Fruit fly (Drosophila melanogaster): ENCODE measurements around the gene mop.
A peak's percentile ranks its signal among the peaks of the same experiment; 100 is the strongest.

mop gene

DNA sequence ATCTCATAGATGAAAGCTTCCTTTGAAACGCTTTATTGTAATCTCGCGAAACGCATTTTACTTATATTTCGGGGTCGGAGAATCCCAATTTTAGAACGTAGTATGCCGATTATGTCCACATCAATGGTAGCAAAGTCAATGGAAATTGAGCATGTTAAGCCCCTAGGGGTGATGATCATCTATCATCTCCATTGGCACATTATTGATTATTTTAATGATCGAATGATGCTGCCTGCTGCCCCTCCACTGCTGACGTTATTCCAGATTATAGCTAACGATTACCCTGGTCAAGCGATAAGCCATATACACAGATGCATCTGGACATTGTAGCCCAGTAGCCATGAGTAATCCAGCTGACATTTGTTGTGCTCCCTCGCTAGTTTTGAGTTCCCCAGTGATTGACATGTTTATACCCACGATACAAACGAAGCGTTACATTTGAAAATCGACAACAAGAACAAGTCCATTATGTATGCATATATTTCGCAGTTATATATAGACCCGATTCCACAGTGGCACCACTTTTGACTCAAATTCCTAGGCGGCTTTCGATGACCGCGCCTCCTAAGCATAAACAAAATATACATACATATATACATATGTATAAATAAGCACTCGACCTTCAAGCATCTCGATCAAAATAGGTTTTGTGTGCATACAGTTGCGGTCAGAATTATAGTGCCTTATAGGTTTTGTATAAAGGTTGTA lies 8.5 kb upstream of the mop start:
- TF ChIP-seq CG17801 (GFP tag; optimal IDR thresholded peaks at IDR 0.05; ENCODE audit: partially characterized antibody) = no peak

DNA sequence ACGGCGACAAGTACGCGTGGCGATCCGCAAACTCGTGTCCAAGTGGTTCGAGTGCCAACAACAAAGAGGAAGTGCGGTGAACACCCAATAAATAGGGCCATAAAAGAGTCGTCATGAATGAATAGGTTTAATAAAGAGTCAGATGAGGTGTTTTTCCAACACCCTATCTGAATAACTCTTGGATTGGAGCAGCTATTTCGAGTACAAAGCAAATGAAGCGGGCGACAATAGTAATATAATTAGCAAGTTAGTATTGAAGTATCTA lies 7.4 kb upstream of the mop start:
- no peak for TF ChIP-seq CG17801 (GFP tag; optimal IDR thresholded peaks at IDR 0.05; ENCODE audit: partially characterized antibody)

DNA sequence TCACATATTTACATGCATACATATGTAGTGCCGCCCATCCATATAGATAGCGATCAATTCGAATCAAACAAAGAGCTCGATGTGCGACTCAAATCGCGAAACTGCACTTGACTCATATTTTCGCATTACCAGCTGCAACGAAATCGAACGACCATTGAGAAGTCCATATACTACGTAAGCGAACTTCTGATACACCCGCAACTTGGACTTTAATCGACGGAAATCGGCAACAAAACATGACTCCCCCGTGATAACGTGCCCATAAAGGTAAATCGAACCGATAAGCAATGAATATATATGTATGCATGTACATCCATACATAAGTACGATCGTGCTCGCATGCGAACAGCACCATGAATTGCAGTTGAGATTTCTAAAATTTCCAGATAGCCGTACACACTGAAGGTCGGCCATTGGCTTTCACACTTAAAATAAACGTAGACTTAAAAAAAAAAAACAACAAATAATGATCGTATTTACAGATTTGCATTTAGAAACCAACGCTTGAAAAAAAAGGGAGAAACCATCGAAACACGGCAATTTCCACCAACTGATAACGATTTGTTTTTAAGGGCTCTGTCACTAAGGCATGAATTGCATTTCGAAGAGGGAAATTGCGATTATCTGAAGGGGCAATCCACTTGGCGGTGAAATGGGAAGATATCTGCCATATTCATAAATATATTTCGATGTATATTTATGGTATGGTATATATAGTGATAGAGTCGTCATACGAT lies 6.9 kb upstream of the mop start:
- peak; percentile 32 for TF ChIP-seq CG17801 (GFP tag; optimal IDR thresholded peaks at IDR 0.05; ENCODE audit: partially characterized antibody)

DNA sequence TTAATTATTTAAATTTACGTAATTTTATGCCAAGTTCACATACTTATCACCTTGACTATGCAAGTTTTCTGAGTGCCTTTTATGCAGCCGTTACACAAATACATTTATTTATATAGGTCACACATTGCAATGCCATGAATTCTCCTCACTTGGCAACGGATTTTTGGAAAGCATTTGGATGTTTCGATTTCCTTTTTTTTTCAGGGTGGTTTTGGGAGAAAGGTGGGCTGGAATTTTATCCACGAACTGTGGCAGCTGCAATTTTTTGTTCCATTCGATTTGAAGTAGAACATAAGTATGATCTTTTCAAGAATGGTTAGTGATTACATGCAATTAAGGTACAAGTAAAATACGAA lies 5.9 kb upstream of the mop start:
- no peak for TF ChIP-seq CG17801 (GFP tag; optimal IDR thresholded peaks at IDR 0.05; ENCODE audit: partially characterized antibody)

DNA sequence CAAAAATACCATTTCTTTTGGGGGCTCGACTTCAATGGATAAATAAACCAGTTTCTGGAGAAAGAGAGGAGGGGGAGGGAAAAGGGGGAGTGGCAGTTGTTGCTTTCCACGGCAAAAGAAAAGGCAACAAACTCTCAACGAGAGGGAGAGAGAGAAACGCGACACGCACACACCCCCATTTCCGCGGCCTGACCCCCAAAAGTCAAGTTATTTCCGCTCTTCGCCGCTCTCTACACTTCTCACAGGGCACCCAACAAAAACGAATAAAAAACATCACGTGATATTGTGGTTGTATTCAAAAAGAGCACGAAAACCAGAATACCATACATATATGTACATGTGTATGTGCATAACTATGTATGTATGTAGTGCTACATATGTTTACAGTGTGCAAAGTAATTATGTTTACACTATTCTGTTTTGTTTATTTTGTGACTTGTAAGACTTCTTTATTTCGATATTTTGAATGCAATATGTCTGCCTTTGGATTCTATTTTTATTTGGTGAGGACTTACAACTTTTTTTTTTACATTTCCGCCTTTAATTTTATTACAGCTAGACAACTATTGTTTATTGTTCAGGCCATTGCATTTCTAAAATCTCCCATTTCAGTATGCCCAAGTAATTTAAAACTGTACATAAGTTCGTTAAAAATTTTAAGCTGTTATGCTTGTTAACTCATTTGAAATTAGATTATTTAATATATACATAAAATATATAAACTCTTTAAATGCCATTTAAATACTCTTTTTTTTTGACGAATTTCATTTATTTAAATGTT lies 5.3 kb upstream of the mop start:
- TF ChIP-seq CG17801 (GFP tag; optimal IDR thresholded peaks at IDR 0.05; ENCODE audit: partially characterized antibody) = peak; percentile 81

DNA sequence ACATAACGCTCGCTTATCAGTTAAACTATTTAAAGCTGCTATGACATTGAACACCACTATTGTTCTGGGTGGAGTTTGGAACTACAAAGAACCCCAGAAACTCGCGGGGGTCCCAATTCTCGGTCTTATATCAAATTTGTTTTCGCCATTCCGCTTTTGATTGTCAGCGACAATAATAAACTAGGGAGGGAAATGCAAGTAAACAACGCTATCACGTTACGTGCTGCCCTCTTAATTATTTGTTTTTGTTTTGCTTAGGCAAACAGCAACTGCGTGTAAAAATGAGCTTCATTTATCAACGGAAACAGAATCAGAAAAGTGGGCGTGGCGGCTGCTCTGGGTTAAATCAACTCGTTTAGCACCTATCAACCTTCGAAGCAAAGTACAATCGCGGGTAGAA lies 4.3 kb upstream of the mop start:
- TF ChIP-seq CG17801 (GFP tag; optimal IDR thresholded peaks at IDR 0.05; ENCODE audit: partially characterized antibody) = peak; percentile 61

DNA sequence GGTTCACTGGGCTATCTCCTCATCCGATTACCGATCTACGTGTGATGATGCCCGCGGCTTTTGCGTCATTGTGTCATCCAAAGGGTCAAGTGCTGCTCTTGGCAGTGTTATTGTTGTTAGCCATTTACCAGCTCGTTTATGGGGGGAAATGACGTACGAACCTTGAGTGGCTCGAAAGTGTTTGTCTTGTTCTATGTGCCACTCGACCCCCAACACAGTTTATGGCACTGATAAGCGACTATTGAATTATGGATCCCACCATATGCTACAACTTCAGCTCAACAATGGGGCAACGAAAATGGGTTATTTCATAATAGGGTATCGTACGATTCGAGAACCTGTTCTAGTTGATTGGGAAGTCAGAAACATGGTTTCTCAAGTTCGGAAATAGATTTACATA lies 3.4 kb upstream of the mop start:
- TF ChIP-seq CG17801 (GFP tag; optimal IDR thresholded peaks at IDR 0.05; ENCODE audit: partially characterized antibody) = no peak

DNA sequence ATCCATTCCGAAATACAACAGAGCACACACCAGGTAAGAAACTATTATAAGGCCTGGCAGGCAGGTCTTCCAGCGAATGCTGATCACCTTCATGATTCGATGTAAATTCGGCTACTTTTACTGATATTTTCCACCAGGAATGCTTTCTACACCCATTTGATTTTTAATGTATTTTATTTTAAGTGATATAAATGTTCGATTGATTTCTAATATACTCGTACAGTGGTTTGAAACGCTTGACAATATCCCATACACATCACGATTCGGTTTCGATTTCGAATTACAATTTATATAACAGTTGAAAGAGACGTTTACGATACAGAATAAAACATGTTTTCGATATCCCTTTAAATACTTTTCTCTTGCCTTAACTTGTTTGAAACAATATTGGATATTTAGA lies 6.7 kb downstream of the mop start, which contains the start of gene Mgat4b:
Gene Mgat4b, minus strand, starts transcription at position 101 of the 400 bp plus-strand sequence.
- no peak for TF ChIP-seq CG17801 (GFP tag; optimal IDR thresholded peaks at IDR 0.05; ENCODE audit: partially characterized antibody)

DNA sequence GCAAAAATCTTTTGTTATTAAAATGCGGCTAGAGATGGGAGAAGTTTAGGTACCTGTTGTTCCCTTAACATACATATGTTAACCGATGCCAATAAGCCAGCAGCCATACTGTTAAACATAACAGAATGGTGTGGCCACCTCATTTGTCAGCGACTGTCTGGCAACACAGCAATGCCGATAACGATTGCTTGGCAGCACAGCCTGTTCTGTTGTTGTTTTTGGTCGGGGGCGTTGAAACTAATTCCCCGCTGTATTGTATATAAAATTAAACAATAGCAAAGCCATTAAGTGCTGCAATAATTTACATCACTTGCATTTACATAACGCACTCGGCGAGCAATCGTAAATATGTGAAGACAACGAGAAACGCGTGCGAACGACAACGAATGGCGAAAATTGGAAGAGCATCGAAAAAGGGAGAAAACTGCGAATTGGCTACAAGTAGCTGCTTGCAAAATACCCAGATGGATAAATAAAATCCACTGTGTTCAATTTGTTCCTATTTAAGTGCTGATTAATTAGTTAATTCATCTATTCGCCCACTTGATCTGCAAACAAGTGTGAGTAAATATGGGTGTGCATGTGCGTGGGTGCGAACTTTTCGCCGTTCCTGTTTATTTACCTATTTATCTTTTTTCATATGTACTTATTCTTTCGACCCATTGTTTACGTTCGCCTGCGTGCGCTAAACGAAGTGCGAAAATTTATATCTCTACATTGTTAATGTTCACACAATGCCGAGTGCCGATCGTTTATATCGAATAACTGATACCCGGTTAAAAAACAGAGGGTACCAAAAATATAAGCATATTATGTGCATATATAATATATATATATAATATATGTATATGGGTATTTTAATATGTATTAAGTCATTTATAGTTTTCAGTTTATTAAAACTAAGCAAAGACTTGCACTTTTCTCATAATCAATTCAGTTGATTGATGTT lies 13.8 kb downstream of the mop start, which contains the start of the genes Tsen34 and Mgat4a:
Gene Tsen34, minus strand, starts transcription at position 8 of the 949 bp plus-strand sequence.
Gene Mgat4a, plus strand, starts transcription at position 192 of the 949 bp plus-strand sequence.
- TF ChIP-seq CG17801 (GFP tag; optimal IDR thresholded peaks at IDR 0.05; ENCODE audit: partially characterized antibody) = peak; percentile 46

DNA sequence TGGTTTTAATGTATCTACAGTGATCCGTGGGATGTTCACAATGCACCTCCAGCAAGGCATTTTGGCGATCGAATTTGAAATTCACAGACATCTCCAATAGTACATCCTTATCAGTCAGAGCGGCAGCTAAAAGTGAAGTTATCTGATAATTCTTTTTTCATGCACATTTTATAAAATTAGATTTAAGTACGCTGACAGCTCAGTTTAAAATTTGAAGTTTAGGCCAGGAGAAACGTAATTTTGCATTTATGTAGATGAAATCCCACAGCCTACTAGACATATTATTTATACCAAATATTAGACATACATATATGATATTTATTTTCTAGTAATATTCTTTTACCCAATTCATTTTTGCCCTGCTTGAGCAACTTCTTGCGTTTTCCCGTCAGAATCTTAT lies 15.0 kb downstream of the mop start, which contains the start of gene Trl:
Gene Trl, minus strand, starts transcription at position 101 of the 400 bp plus-strand sequence.
- no peak for TF ChIP-seq CG17801 (GFP tag; optimal IDR thresholded peaks at IDR 0.05; ENCODE audit: partially characterized antibody)

DNA sequence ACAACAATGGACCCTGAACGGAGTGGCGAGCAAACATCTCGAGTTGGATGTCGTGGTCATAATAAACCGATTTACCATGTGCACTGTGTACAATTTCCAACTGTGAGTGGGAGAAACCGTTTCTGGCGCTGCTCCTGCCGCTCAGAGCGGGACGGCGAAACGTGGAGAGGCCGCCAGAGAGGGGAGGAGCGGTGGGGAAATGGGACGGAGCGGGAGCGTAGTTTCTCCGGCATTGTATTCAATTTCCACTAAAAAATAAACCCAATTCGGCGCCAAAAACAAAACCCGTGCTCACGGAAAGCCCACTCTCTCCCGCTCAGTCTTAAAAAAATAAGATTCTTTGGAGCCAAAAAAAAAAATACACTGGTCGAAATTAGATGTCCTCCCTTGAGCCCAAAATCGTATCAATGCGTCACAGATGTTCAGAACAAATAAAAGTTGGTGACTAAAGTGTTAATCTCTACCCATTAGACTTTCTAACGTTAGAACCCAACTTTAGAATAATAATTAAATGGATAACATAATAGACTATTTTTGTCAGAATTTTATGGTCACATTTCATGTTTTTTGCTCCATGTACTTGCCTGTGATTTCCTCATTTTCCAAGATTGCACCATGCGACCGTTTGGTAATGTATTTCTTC lies 15.8 kb downstream of the mop start:
- TF ChIP-seq CG17801 (GFP tag; optimal IDR thresholded peaks at IDR 0.05; ENCODE audit: partially characterized antibody) = peak; percentile 25

DNA sequence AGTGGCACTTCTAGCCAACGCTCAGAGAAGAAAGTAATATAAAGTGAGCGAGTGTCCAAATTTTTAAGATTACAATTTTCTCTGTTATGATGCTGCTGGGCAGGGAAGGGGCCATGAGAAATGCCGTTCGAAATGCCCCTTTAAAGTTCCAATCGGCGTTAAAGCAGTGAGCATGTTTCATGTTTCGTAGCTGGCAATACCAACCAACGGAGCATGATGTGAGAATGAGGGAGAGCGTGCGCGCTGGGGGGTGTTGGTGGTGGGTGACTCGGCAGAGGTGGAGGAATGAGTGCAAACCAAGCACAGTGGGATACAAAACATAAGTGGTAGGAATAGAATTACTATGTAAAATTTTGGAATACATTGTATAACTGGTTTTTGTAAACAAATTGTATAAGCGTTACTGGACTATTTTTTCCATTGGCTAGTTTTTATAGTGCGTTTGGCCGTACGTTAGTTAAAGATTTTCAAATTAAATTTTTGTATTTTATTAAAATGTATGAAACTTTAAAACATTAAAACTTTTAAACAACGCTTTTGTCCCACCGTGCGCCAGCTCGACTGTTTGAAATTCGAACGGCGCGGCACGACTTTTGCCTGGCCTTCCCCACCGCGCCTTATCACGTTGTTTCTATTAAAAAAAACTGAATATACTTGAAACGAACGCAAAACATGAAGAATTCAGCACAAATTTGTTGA lies 16.7 kb downstream of the mop start:
- TF ChIP-seq CG17801 (GFP tag; optimal IDR thresholded peaks at IDR 0.05; ENCODE audit: partially characterized antibody) = peak; percentile 99

DNA sequence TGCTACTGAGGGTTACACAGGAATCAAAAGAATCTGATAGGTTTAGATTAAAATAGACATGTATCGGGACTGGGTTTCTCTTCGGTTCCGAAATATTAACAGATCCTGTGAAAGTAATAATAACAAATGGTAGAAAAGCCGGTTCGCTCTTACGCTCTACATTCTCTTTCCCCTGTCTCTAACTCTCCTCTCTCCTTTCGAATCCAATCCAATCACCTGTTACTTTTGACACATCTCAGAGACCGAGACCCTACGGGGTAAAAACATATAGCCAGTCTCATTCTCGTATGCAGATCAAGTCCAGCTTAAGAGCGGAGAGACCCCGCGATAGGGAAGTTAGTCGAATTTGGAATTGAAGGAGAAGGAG lies 17.2 kb downstream of the mop start:
- TF ChIP-seq CG17801 (GFP tag; optimal IDR thresholded peaks at IDR 0.05; ENCODE audit: partially characterized antibody) = no peak

Data from ovary, adult (tissue).